Worm (Caenorhabditis elegans) whole organism, L4 larva: ENCODE data around the gene txt-11.

Experiments
- ama-1 ChIP-seq: fragments of 150-350 bp; optimal IDR thresholded peaks from 2 replicates; lab custom pipeline; 2014; ENCODE audit warnings: inconsistent platforms, mixed read lengths
- daf-12 ChIP-seq: fragments of 150-350 bp; optimal IDR thresholded peaks from 2 replicates; lab custom pipeline; 2014; ENCODE audit warnings: missing biosample characterization, missing genetic modification reagents, missing genetic modification characterization
- dmd-9 ChIP-seq: fragments of 200-800 bp; sonication (Bioruptor generic); IDR thresholded peaks from 2 replicates; pipeline ENCODE4 v1.3.6; 2022; ENCODE audit warnings: missing genetic modification reagents, missing genetic modification characterization, missing compliant biosample characterization
- dpl-1 ChIP-seq: fragments of 150-350 bp; optimal IDR thresholded peaks from 2 replicates; lab custom pipeline; 2014; ENCODE audit warnings: missing biosample characterization, missing genetic modification reagents, missing genetic modification characterization
- nhr-237 ChIP-seq: sonication (generic microtip); optimal IDR thresholded peaks from 2 replicates; lab custom pipeline; 2017; ENCODE audit warnings: missing biosample characterization, missing genetic modification characterization
- pha-4 ChIP-seq, 2 experiments: fragments of 150-350 bp in 1 of 2; fragments of 200-800 bp in 1 of 2; sonication (Bioruptor generic) in 1 of 2; IDR thresholded peaks in 1 of 2; optimal IDR thresholded peaks in 1 of 2; 2 replicates each; pipeline versions ENCODE4 v1.3.6 to Lab custom; 2014 to 2022; ENCODE audit warnings: missing genetic modification characterization in 2 of 2, missing genetic modification reagents in 2 of 2, missing biosample characterization in 1 of 2, missing compliant biosample characterization in 1 of 2

ce11 chrV:3424341-3424740 lies 11.2 kb downstream of the txt-11 start, which contains the start of gene srab-21:
- TF ChIP-seq pha-4 (GFP tag; IDR thresholded peaks at IDR 0.05; lab: Robert Waterston, UW), result no peak
- no peak for TF ChIP-seq pha-4 (tag; optimal IDR thresholded peaks at IDR 0.05; lab: Kevin White, UChicago)
- no peak for TF ChIP-seq dmd-9 (GFP tag; lab: Robert Waterston, UW)
- no peak for TF ChIP-seq dpl-1 (GFP tag; lab: Kevin White, UChicago)
- no peak for TF ChIP-seq daf-12 (tag; lab: Kevin White, UChicago)
- no peak for TF ChIP-seq nhr-237
- TF ChIP-seq ama-1 (lab: Kevin White, UChicago), result no peak
